Worm (Caenorhabditis elegans) whole organism, mixed stage, embryonic: ENCODE measurements around the gene cwp-2.

ENCODE experiments used
- M03D4.4 ChIP-seq: sonication (generic microtip); optimal IDR thresholded peaks from 2 replicates; lab custom pipeline; 2017; ENCODE audit warnings: mild to moderate bottlenecking, missing genetic modification characterization, missing compliant biosample characterization
- bed-3 ChIP-seq: fragments of 200-800 bp; sonication (Bioruptor generic); optimal IDR thresholded peaks from 3 replicates; lab custom pipeline; 2018; ENCODE audit warnings: mild to moderate bottlenecking, missing genetic modification characterization, moderate library complexity, missing compliant biosample characterization
- blmp-1 ChIP-seq: fragments of 150-350 bp; optimal IDR thresholded peaks from 2 replicates; lab custom pipeline; 2014; ENCODE audit warnings: missing biosample characterization, missing genetic modification characterization
- ceh-39 ChIP-seq: fragments of 150-350 bp; optimal IDR thresholded peaks from 2 replicates; lab custom pipeline; 2014; ENCODE audit warnings: missing biosample characterization, missing genetic modification characterization
- ceh-43 ChIP-seq: fragments of 200-800 bp; sonication (Bioruptor generic); optimal IDR thresholded peaks from 2 replicates; lab custom pipeline; 2018; ENCODE audit warnings: mild to moderate bottlenecking, missing genetic modification characterization, moderate library complexity, missing compliant biosample characterization
- ceh-83 ChIP-seq: fragments of 200-800 bp; sonication (Bioruptor generic); optimal IDR thresholded peaks from 2 replicates; lab custom pipeline; 2018; ENCODE audit warnings: mild to moderate bottlenecking, missing genetic modification characterization, missing compliant biosample characterization
- ces-1 ChIP-seq: fragments of 150-350 bp; optimal IDR thresholded peaks from 2 replicates; lab custom pipeline; 2014; ENCODE audit warnings: missing biosample characterization, missing genetic modification reagents, missing genetic modification characterization
- cnd-1 ChIP-seq: fragments of 200-800 bp; sonication (Bioruptor generic); optimal IDR thresholded peaks from 2 replicates; lab custom pipeline; 2018; ENCODE audit warnings: mild to moderate bottlenecking, missing genetic modification characterization, missing compliant biosample characterization
- drap-1 ChIP-seq: fragments of 200-800 bp; sonication (Bioruptor generic); optimal IDR thresholded peaks from 3 replicates; lab custom pipeline; 2018; ENCODE audit warnings: mild to moderate bottlenecking, missing genetic modification characterization, missing compliant biosample characterization
- elt-1 ChIP-seq: sonication (generic microtip); optimal IDR thresholded peaks from 2 replicates; lab custom pipeline; 2017; ENCODE audit warnings: missing genetic modification characterization, mild to moderate bottlenecking, missing compliant biosample characterization, antibody characterized with exemption, moderate library complexity, borderline replicate concordance; ENCODE audit not compliant: insufficient read depth
- elt-3 ChIP-seq: fragments of 150-350 bp; optimal IDR thresholded peaks from 2 replicates; lab custom pipeline; 2014; ENCODE audit warnings: missing biosample characterization, missing genetic modification characterization
- flh-1 ChIP-seq: fragments of 200-800 bp; sonication (Bioruptor generic); optimal IDR thresholded peaks from 2 replicates; lab custom pipeline; 2018; ENCODE audit warnings: mild to moderate bottlenecking, missing genetic modification characterization, moderate library complexity, missing compliant biosample characterization
- ham-2 ChIP-seq: fragments of 200-800 bp; sonication (Bioruptor generic); optimal IDR thresholded peaks from 2 replicates; lab custom pipeline; 2018; ENCODE audit warnings: mild to moderate bottlenecking, missing genetic modification characterization, missing compliant biosample characterization
- hlh-1 ChIP-seq: fragments of 150-350 bp; optimal IDR thresholded peaks from 2 replicates; lab custom pipeline; 2014; ENCODE audit warnings: missing biosample characterization, missing genetic modification reagents, missing genetic modification characterization
- lin-13 ChIP-seq: fragments of 150-350 bp; optimal IDR thresholded peaks from 2 replicates; lab custom pipeline; 2014; ENCODE audit warnings: missing biosample characterization, missing genetic modification characterization
- lin-32 ChIP-seq: fragments of 200-800 bp; sonication (Bioruptor generic); optimal IDR thresholded peaks from 2 replicates; lab custom pipeline; 2018; ENCODE audit warnings: mild to moderate bottlenecking, missing genetic modification characterization, missing compliant biosample characterization
- lsy-2 ChIP-seq: fragments of 150-350 bp; optimal IDR thresholded peaks from 2 replicates; lab custom pipeline; 2014; ENCODE audit warnings: missing biosample characterization, missing genetic modification characterization
- mab-5 ChIP-seq: fragments of 150-350 bp; optimal IDR thresholded peaks from 2 replicates; lab custom pipeline; 2014; ENCODE audit warnings: missing biosample characterization, missing genetic modification characterization
- mep-1 ChIP-seq: fragments of 150-350 bp; optimal IDR thresholded peaks from 2 replicates; lab custom pipeline; 2017; ENCODE audit warnings: missing biosample characterization, missing genetic modification reagents, missing genetic modification characterization, inconsistent platforms
- mls-2 ChIP-seq: sonication (generic microtip); optimal IDR thresholded peaks from 2 replicates; lab custom pipeline; 2016; ENCODE audit warnings: mild to moderate bottlenecking, missing genetic modification characterization, moderate library complexity, missing compliant biosample characterization
- nhr-12 ChIP-seq: fragments of 150-350 bp; optimal IDR thresholded peaks from 2 replicates; lab custom pipeline; 2014; ENCODE audit warnings: missing biosample characterization, missing genetic modification characterization
- nhr-2 ChIP-seq: fragments of 150-350 bp; optimal IDR thresholded peaks from 2 replicates; lab custom pipeline; 2014; ENCODE audit warnings: missing biosample characterization, missing genetic modification characterization
- nhr-237 ChIP-seq: fragments of 150-350 bp; optimal IDR thresholded peaks from 2 replicates; lab custom pipeline; 2014; ENCODE audit warnings: missing biosample characterization, missing genetic modification characterization
- nhr-76 ChIP-seq: sonication (generic microtip); optimal IDR thresholded peaks from 2 replicates; lab custom pipeline; 2017; ENCODE audit warnings: missing biosample characterization, missing genetic modification characterization
- sem-2 ChIP-seq: fragments of 200-800 bp; sonication (Bioruptor generic); optimal IDR thresholded peaks from 2 replicates; lab custom pipeline; 2018; ENCODE audit warnings: mild to moderate bottlenecking, missing genetic modification characterization, missing compliant biosample characterization
- sptf-1 ChIP-seq: sonication (generic microtip); optimal IDR thresholded peaks from 2 replicates; lab custom pipeline; 2017; ENCODE audit warnings: mild to moderate bottlenecking, missing genetic modification characterization, moderate library complexity, missing compliant biosample characterization
- tbx-8 ChIP-seq: fragments of 200-800 bp; sonication (Bioruptor generic); optimal IDR thresholded peaks from 2 replicates; lab custom pipeline; 2018; ENCODE audit warnings: mild to moderate bottlenecking, missing genetic modification characterization, moderate library complexity, missing compliant biosample characterization
- unc-39 ChIP-seq: fragments of 150-350 bp; optimal IDR thresholded peaks from 2 replicates; lab custom pipeline; 2014; ENCODE audit warnings: missing biosample characterization, missing genetic modification characterization
- unc-62 ChIP-seq: fragments of 150-350 bp; optimal IDR thresholded peaks from 2 replicates; lab custom pipeline; 2014; ENCODE audit warnings: missing biosample characterization, missing genetic modification reagents, missing genetic modification characterization
- zip-8 ChIP-seq: fragments of 150-350 bp; optimal IDR thresholded peaks from 2 replicates; lab custom pipeline; 2014; ENCODE audit warnings: missing biosample characterization, missing genetic modification characterization
- ztf-11 ChIP-seq: fragments of 150-350 bp; optimal IDR thresholded peaks from 2 replicates; lab custom pipeline; 2014; ENCODE audit warnings: missing biosample characterization, missing genetic modification characterization

cwp-2 gene

DNA sequence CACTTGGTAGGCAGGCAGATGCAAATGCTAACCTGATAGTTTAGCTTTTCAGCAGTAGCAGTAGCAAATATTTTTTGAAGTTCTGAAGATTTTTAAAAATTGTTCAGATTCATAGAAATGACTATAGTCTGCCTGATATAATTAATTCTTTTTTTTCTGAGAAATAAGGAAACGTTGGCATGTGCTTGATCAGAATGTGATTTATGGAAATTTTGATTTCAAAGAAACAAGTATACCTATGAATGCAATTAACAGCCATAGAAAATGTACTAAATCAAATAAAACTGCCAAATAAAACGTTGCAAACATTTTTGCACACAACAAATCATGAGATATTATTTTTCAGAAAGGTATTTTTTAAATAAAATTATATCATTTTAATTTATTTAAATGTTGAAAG is 28.2 kb upstream of the cwp-2 start:
- no peak for TF ChIP-seq lsy-2 (tag; lab: Kevin White, UChicago)
- TF ChIP-seq lin-32 = no peak
- no peak for TF ChIP-seq mls-2 (tag; lab: Kevin White, UChicago)
- no peak for TF ChIP-seq mep-1 (tag; lab: Kevin White, UChicago)
- TF ChIP-seq ceh-83 (GFP tag; lab: Kevin White, UChicago) = no peak
- TF ChIP-seq unc-39 = no peak
- TF ChIP-seq blmp-1 (tag; lab: Kevin White, UChicago) = no peak
- no peak for TF ChIP-seq lin-13 (tag; lab: Kevin White, UChicago)
- TF ChIP-seq unc-62 (GFP tag; lab: Kevin White, UChicago) = no peak
- TF ChIP-seq elt-1 (tag; lab: Kevin White, UChicago) = no peak
- no peak for TF ChIP-seq mab-5 (tag; lab: Kevin White, UChicago)
- TF ChIP-seq ham-2 (GFP tag; lab: Kevin White, UChicago) = no peak
- no peak for TF ChIP-seq sptf-1 (tag; lab: Kevin White, UChicago)
- no peak for TF ChIP-seq nhr-76 (tag; lab: Kevin White, UChicago)

DNA sequence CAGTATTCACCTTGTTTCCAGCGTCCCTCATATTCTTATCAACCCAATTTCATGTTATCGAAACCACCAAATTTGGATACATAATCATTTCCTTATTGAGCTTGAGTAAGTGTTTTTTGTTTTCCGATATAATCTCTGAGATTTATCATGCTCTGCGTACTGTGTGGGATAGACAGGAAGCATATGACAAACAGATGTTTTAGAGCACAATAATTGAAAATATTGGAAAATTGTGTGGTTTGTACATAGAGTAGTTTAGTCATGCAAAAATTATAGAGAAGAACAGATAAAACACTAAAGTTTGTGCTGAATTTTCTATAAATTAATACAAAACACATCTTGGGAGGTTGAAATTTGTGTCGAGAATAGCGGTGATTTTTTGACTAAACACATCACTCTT is 26.3 kb upstream of the cwp-2 start:
- TF ChIP-seq ztf-11 (tag; lab: Kevin White, UChicago) (no peak), mls-2 (tag; lab: Kevin White, UChicago) (no peak), ces-1 (no peak), nhr-2 (no peak), elt-3 (tag; lab: Kevin White, UChicago) (no peak), M03D4.4 (tag; lab: Kevin White, UChicago) (no peak)

DNA sequence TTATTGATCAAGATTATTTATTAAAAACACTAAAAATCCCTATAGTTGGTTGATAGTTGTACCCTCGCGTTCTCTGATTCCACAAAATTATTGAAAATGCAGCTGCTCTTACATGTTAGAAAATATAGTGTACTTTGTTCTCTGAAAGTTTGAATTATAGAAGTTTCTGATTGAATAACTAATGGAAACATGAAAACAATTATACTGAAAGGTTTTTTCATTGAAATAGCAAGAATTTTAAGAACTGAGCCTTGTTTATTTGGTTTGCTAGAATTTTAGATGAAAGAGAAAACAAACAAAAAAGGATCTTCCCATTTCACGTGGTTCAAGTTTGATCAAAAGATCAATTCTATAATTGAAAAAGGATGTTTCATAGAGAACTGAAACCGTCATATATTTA is 25.1 kb upstream of the cwp-2 start:
- TF ChIP-seq ceh-39 (tag; lab: Kevin White, UChicago) (no peak), ceh-43 (no peak), sem-2 (GFP tag; lab: Kevin White, UChicago) (no peak), hlh-1 (tag; lab: Kevin White, UChicago) (no peak), ces-1 (no peak), lin-32 (no peak), cnd-1 (tag; lab: Kevin White, UChicago) (no peak), zip-8 (no peak), drap-1 (GFP tag; lab: Kevin White, UChicago) (no peak), mls-2 (tag; lab: Kevin White, UChicago) (no peak), nhr-76 (tag; lab: Kevin White, UChicago) (no peak)

DNA sequence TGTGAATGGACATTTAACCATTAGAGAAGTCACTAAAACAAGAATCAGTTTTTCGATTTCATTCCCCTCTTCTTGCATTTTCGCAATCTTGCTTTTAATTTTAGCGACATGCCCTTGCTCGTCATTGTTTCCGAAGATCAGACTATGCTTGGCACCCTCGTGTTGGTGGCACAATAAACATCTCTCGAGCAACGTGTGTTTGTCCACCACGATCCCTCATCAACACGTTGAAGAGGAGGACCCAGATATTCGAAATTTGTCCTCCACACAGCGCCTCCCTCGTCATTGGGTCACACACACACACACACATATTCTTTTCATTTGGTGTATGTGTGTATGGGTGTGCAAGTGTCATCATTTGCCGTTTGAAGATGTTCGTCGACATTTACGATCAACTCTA is 22.9 kb upstream of the cwp-2 start, which contains the start of gene srd-32:
Gene srd-32, plus strand, starts transcription at position 301 of the 400 bp plus-strand sequence.
- no peak for TF ChIP-seq elt-3 (tag; lab: Kevin White, UChicago)
- no peak for TF ChIP-seq nhr-237 (tag; lab: Kevin White, UChicago)
- TF ChIP-seq ceh-39 (tag; lab: Kevin White, UChicago) = no peak
- no peak for TF ChIP-seq sptf-1 (tag; lab: Kevin White, UChicago)
- no peak for TF ChIP-seq zip-8
- TF ChIP-seq ces-1 = no peak
- no peak for TF ChIP-seq tbx-8 (GFP tag; lab: Kevin White, UChicago)
- no peak for TF ChIP-seq lsy-2 (tag; lab: Kevin White, UChicago)
- no peak for TF ChIP-seq mls-2 (tag; lab: Kevin White, UChicago)
- no peak for TF ChIP-seq lin-32
- TF ChIP-seq bed-3 (GFP tag; lab: Kevin White, UChicago) = no peak

DNA sequence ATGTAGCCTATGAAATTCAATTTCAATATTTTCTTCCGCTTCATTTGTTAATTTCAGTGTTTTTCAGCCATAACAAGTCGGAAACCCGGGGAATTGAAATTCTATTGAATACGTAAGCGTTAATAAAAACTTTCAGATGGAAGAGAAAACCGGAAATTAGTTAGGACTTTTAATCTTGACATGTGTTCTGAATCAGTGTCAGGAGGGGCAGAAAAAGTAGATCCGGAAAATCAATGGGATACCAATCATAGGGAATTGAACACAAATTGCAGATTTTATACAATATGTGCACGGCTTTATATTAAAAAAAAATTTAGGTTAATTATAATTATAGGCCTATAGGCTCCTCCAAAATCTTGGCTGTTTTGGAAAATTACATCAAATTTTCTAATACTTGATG is 21.9 kb upstream of the cwp-2 start:
- no peak for TF ChIP-seq flh-1 (GFP tag; lab: Kevin White, UChicago)
- TF ChIP-seq nhr-12 (tag; lab: Kevin White, UChicago) = no peak
- TF ChIP-seq elt-1 (tag; lab: Kevin White, UChicago) = no peak
- TF ChIP-seq ces-1 = no peak
- TF ChIP-seq M03D4.4 (tag; lab: Kevin White, UChicago) = no peak
- TF ChIP-seq sptf-1 (tag; lab: Kevin White, UChicago) = no peak
- no peak for TF ChIP-seq nhr-76 (tag; lab: Kevin White, UChicago)
- no peak for TF ChIP-seq drap-1 (GFP tag; lab: Kevin White, UChicago)
